Worm (Caenorhabditis elegans) whole organism, L4 larva: ENCODE measurements around the gene F32B6.4.

Source experiments
- F10B5.3 ChIP-seq: sonication (generic microtip); optimal IDR thresholded peaks from 2 replicates; lab custom pipeline; 2016; ENCODE audit warnings: mild to moderate bottlenecking, missing genetic modification characterization, missing compliant biosample characterization
- F26F4.8 ChIP-seq: fragments of 200-800 bp; sonication (Bioruptor generic); conservative IDR thresholded peaks from 2 replicates; pipeline ENCODE4 v1.3.6; 2022; ENCODE audit warnings: missing genetic modification characterization, missing compliant biosample characterization
- F49E8.2 ChIP-seq: sonication (generic microtip); optimal IDR thresholded peaks from 2 replicates; lab custom pipeline; 2016; ENCODE audit warnings: missing compliant biosample characterization, mild to moderate bottlenecking, missing genetic modification characterization, borderline replicate concordance
- T20F7.1 ChIP-seq: fragments of 200-800 bp; sonication (Bioruptor generic); optimal IDR thresholded peaks from 2 replicates; lab custom pipeline; 2018; ENCODE audit warnings: mild to moderate bottlenecking, missing genetic modification characterization, missing compliant biosample characterization
- Y5F2A.4 ChIP-seq: fragments of 200-800 bp; sonication (Bioruptor generic); optimal IDR thresholded peaks from 2 replicates; lab custom pipeline; 2018; ENCODE audit warnings: mild to moderate bottlenecking, missing genetic modification characterization, missing compliant biosample characterization
- ZK546.5 ChIP-seq, 2 experiments: sonication (generic microtip); optimal IDR thresholded peaks; 2 replicates each; lab custom pipeline; 2017; ENCODE audit warnings: missing biosample characterization in 2 of 2, missing genetic modification characterization in 2 of 2
- attf-4 ChIP-seq: sonication (generic microtip); optimal IDR thresholded peaks from 3 replicates; lab custom pipeline; 2017; ENCODE audit warnings: missing biosample characterization, missing genetic modification characterization
- daf-12 ChIP-seq: fragments of 150-350 bp; optimal IDR thresholded peaks from 2 replicates; lab custom pipeline; 2014; ENCODE audit warnings: missing biosample characterization, missing genetic modification reagents, missing genetic modification characterization
- daf-16 ChIP-seq, 3 experiments: sonication (generic microtip); optimal IDR thresholded peaks; 2 replicates each; lab custom pipeline; 2016 to 2017; ENCODE audit warnings: missing genetic modification characterization in 3 of 3, missing genetic modification reagents in 3 of 3, mild to moderate bottlenecking in 2 of 3, missing compliant biosample characterization in 2 of 3, missing biosample characterization in 1 of 3, moderate library complexity in 1 of 3
- daf-8 ChIP-seq: fragments of 200-800 bp; sonication (Bioruptor generic); IDR thresholded peaks from 2 replicates; pipeline ENCODE4 v1.3.6; 2022; ENCODE audit warnings: missing genetic modification characterization, missing compliant biosample characterization
- dmd-6 ChIP-seq: fragments of 200-800 bp; sonication (Bioruptor generic); IDR thresholded peaks from 2 replicates; pipeline ENCODE4 v1.3.6; 2022; ENCODE audit warnings: missing genetic modification reagents, missing genetic modification characterization, missing compliant biosample characterization
- duxl-1 ChIP-seq: sonication (generic microtip); optimal IDR thresholded peaks from 2 replicates; lab custom pipeline; 2016; ENCODE audit warnings: mild to moderate bottlenecking, missing genetic modification characterization, moderate library complexity, missing compliant biosample characterization; ENCODE audit not compliant: poor library complexity
- dve-1 ChIP-seq: sonication (generic microtip); optimal IDR thresholded peaks from 2 replicates; lab custom pipeline; 2017; ENCODE audit warnings: antibody characterized with exemption, mild to moderate bottlenecking, missing genetic modification characterization, missing compliant biosample characterization; ENCODE audit not compliant: insufficient read depth
- hif-1 ChIP-seq, 2 experiments: sonication (generic microtip); optimal IDR thresholded peaks; 2 replicates each; lab custom pipeline; 2016 to 2017; ENCODE audit warnings: missing compliant biosample characterization in 2 of 2, missing genetic modification characterization in 2 of 2, missing genetic modification reagents in 2 of 2, missing genotype in 2 of 2, mild to moderate bottlenecking in 1 of 2
- hlh-11 ChIP-seq: fragments of 200-800 bp; sonication (Bioruptor generic); optimal IDR thresholded peaks from 2 replicates; lab custom pipeline; 2018; ENCODE audit warnings: mild to moderate bottlenecking, missing genetic modification characterization, missing compliant biosample characterization
- hlh-30 ChIP-seq: sonication (generic microtip); optimal IDR thresholded peaks from 2 replicates; lab custom pipeline; 2017; ENCODE audit warnings: antibody characterized with exemption, mild to moderate bottlenecking, missing genetic modification characterization, missing compliant biosample characterization; ENCODE audit not compliant: insufficient read depth
- jun-1 ChIP-seq: fragments of 150-350 bp; optimal IDR thresholded peaks from 2 replicates; lab custom pipeline; 2014; ENCODE audit warnings: missing biosample characterization, missing genetic modification reagents, missing genetic modification characterization
- lin-1 ChIP-seq: fragments of 200-800 bp; sonication (Bioruptor generic); IDR thresholded peaks from 2 replicates; pipeline ENCODE4 v1.3.6; 2022; ENCODE audit warnings: missing genetic modification reagents, missing genetic modification characterization, missing compliant biosample characterization
- lin-15B ChIP-seq: fragments of 150-350 bp; sonication (generic microtip); optimal IDR thresholded peaks from 3 replicates; lab custom pipeline; 2014; ENCODE audit warnings: missing biosample characterization, missing genetic modification characterization
- lin-38 ChIP-seq: fragments of 200-800 bp; sonication (Bioruptor generic); IDR thresholded peaks from 2 replicates; pipeline ENCODE4 v1.3.6; 2022; ENCODE audit warnings: missing genetic modification reagents, missing genetic modification characterization, missing compliant biosample characterization
- lin-39 ChIP-seq: fragments of 150-350 bp; optimal IDR thresholded peaks from 2 replicates; lab custom pipeline; 2014; ENCODE audit warnings: missing biosample characterization, missing genetic modification reagents, missing genetic modification characterization
- lsy-2 ChIP-seq, 2 experiments: fragments of 150-350 bp in 1 of 2; sonication (generic microtip) in 1 of 2; optimal IDR thresholded peaks; 2 replicates each; lab custom pipeline; 2014 to 2017; ENCODE audit warnings: missing biosample characterization in 2 of 2, missing genetic modification characterization in 2 of 2
- mdl-1 ChIP-seq, 2 experiments: fragments of 150-350 bp in 1 of 2; sonication (generic microtip) in 1 of 2; optimal IDR thresholded peaks; 2 replicates each; lab custom pipeline; 2014 to 2017; ENCODE audit warnings: missing biosample characterization in 2 of 2, missing genetic modification characterization in 2 of 2
- mep-1 ChIP-seq: fragments of 150-350 bp; sonication (generic microtip); optimal IDR thresholded peaks from 3 replicates; lab custom pipeline; 2014; ENCODE audit warnings: missing biosample characterization, missing genetic modification characterization
- mes-2 ChIP-seq: sonication (generic microtip); optimal IDR thresholded peaks from 2 replicates; lab custom pipeline; 2016; ENCODE audit warnings: missing genotype, mild to moderate bottlenecking, missing genetic modification characterization, missing compliant biosample characterization; ENCODE audit not compliant: poor library complexity, severe bottlenecking
- mxl-3 ChIP-seq: fragments of 200-800 bp; sonication (Bioruptor generic); optimal IDR thresholded peaks from 2 replicates; lab custom pipeline; 2018; ENCODE audit warnings: mild to moderate bottlenecking, missing genetic modification characterization, missing compliant biosample characterization
- nhr-25 ChIP-seq: sonication (generic microtip); optimal IDR thresholded peaks from 2 replicates; lab custom pipeline; 2017; ENCODE audit warnings: missing genetic modification characterization, mild to moderate bottlenecking, missing compliant biosample characterization, antibody characterized with exemption, moderate library complexity, borderline replicate concordance; ENCODE audit not compliant: insufficient read depth
- nhr-28 ChIP-seq: fragments of 150-350 bp; optimal IDR thresholded peaks from 2 replicates; lab custom pipeline; 2014; ENCODE audit warnings: missing biosample characterization, missing genetic modification characterization
- nhr-41 ChIP-seq: fragments of 200-800 bp; sonication (Bioruptor generic); IDR thresholded peaks from 2 replicates; pipeline ENCODE4 v1.3.6; 2022; ENCODE audit warnings: missing genetic modification reagents, missing genetic modification characterization, missing compliant biosample characterization
- nhr-48 ChIP-seq: sonication (generic microtip); optimal IDR thresholded peaks from 2 replicates; lab custom pipeline; 2016; ENCODE audit warnings: mild to moderate bottlenecking, missing genetic modification characterization, missing compliant biosample characterization
- nhr-6 ChIP-seq: fragments of 150-350 bp; optimal IDR thresholded peaks from 2 replicates; lab custom pipeline; 2014; ENCODE audit warnings: missing biosample characterization, missing genetic modification characterization
- nhr-76 ChIP-seq: fragments of 150-350 bp; optimal IDR thresholded peaks from 2 replicates; lab custom pipeline; 2014; ENCODE audit warnings: missing biosample characterization, missing genetic modification characterization
- pha-4 ChIP-seq, 2 experiments: fragments of 150-350 bp in 1 of 2; fragments of 200-800 bp in 1 of 2; sonication (Bioruptor generic) in 1 of 2; IDR thresholded peaks in 1 of 2; optimal IDR thresholded peaks in 1 of 2; 2 replicates each; pipeline versions ENCODE4 v1.3.6 to Lab custom; 2014 to 2022; ENCODE audit warnings: missing genetic modification characterization in 2 of 2, missing genetic modification reagents in 2 of 2, missing biosample characterization in 1 of 2, missing compliant biosample characterization in 1 of 2
- php-3 ChIP-seq: fragments of 200-800 bp; sonication (Bioruptor generic); IDR thresholded peaks from 2 replicates; pipeline ENCODE4 v1.3.6; 2022; ENCODE audit warnings: missing genetic modification reagents, missing genetic modification characterization, missing compliant biosample characterization
- pqm-1 ChIP-seq: sonication (generic microtip); optimal IDR thresholded peaks from 2 replicates; lab custom pipeline; 2017; ENCODE audit warnings: missing biosample characterization, missing genetic modification characterization
- rbr-2 ChIP-seq: sonication (generic microtip); optimal IDR thresholded peaks from 2 replicates; lab custom pipeline; 2016; ENCODE audit warnings: missing genotype, missing genetic modification characterization, missing compliant biosample characterization
- skn-1 ChIP-seq: fragments of 150-350 bp; optimal IDR thresholded peaks from 2 replicates; lab custom pipeline; 2014; ENCODE audit warnings: missing biosample characterization, missing genetic modification characterization
- tag-97 ChIP-seq: fragments of 200-800 bp; sonication (Bioruptor generic); IDR thresholded peaks from 2 replicates; pipeline ENCODE4 v1.3.6; 2022; ENCODE audit warnings: missing genetic modification characterization, missing compliant biosample characterization
- tra-1 ChIP-seq: fragments of 200-800 bp; sonication (Bioruptor generic); IDR thresholded peaks from 2 replicates; pipeline ENCODE4 v1.3.6; 2022; ENCODE audit warnings: missing genetic modification reagents, missing genetic modification characterization, missing compliant biosample characterization
- unc-62 ChIP-seq, 3 experiments: fragments of 150-350 bp in 1 of 3; sonication (generic microtip); optimal IDR thresholded peaks in 2 of 3; peaks in 1 of 3; 1 replicate in 1 of 3; 2 replicates in 2 of 3; lab custom pipeline; 2014 to 2017; ENCODE audit warnings: missing biosample characterization in 3 of 3, missing genetic modification characterization in 3 of 3, missing genetic modification reagents in 3 of 3, missing genotype in 1 of 3
- zfp-2 ChIP-seq: sonication (generic microtip); optimal IDR thresholded peaks from 2 replicates; lab custom pipeline; 2016; ENCODE audit warnings: mild to moderate bottlenecking, missing genetic modification characterization, missing compliant biosample characterization
- zip-11 ChIP-seq: fragments of 200-800 bp; sonication (Bioruptor generic); IDR thresholded peaks from 2 replicates; pipeline ENCODE4 v1.3.6; 2022; ENCODE audit warnings: missing genetic modification characterization, missing compliant biosample characterization

The F32B6.4 gene

DNA sequence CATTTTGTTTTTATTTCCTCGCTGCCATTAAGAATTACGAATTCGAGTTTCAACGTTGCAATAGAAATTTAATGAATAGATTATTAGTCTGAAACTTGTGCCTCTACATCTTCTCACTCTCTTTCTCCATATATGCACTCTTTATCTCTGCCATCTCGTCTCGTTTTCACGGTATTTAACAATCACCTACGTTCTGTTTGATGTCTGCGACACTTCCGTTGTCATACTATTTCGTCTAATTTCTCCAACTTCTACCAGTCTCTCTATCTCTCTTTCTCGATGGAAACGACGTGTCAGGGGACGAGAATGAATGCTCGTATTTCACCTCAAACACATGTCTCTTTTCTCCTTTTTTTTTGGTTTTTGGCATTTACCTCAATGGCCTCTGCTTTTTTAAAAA, 18.0 kb downstream of the F32B6.4 start (continued):
- TF ChIP-seq zfp-2 (tag; lab: Kevin White, UChicago) = no peak
- no peak for TF ChIP-seq F10B5.3
- TF ChIP-seq F26F4.8 (GFP tag; lab: Robert Waterston, UW) = no peak
- TF ChIP-seq hif-1 (tag; optimal IDR thresholded peaks at IDR 0.05; lab: Kevin White, UChicago) = peak in 1 of 2 experiments; percentile 8
- TF ChIP-seq dmd-6 (GFP tag; lab: Robert Waterston, UW) = peak; percentile 61
- TF ChIP-seq nhr-41 (GFP tag; lab: Robert Waterston, UW) = no peak
- peak; percentile 20 for TF ChIP-seq rbr-2 (tag; lab: Kevin White, UChicago)
- no peak for TF ChIP-seq Y5F2A.4 (GFP tag; lab: Kevin White, UChicago)
- peak; percentile 9 for TF ChIP-seq pqm-1 (tag; lab: Kevin White, UChicago)
- peak; percentile 26 to 55 for TF ChIP-seq mdl-1 (tag; optimal IDR thresholded peaks at IDR 0.05; lab: Kevin White, UChicago)
- TF ChIP-seq mep-1 = peak; percentile 66
- TF ChIP-seq daf-12 (tag; lab: Kevin White, UChicago) = no peak
- TF ChIP-seq daf-8 (GFP tag; lab: Robert Waterston, UW) = no peak
- peak; percentile 60 for TF ChIP-seq nhr-48 (tag; lab: Kevin White, UChicago)

DNA sequence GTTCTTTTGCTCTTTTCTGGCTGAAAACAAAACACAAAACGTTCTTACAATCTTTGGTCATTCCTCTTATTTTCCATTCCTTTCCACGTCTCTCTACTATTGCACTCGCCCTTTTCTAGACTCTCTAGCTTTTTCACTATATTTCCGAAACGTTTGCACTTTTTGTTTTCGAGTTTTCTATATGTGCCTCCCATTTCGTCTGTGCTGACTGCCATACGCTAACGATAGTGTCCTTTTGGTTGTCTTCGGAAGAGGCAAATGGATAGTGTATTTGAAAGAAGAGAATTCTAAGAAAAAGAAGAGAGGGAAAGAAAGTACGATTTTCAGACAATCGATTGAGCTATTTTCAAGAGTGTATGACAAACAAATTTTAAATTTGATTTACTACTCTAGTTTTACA, 19.1 kb downstream of the F32B6.4 start:
- TF ChIP-seq pqm-1 (tag; lab: Kevin White, UChicago) (peak; percentile 69), lin-15B (tag; lab: Kevin White, UChicago) (no peak), lsy-2 (tag; optimal IDR thresholded peaks at IDR 0.05; lab: Kevin White, UChicago) (peak in 1 of 2 experiments; percentile 19), hlh-30 (peak; percentile 43), dmd-6 (GFP tag; lab: Robert Waterston, UW) (peak; percentile 46; the same call in 1 of the 2 replicates), dve-1 (tag; lab: Kevin White, UChicago) (peak; percentile 64), daf-16 (GFP tag; optimal IDR thresholded peaks at IDR 0.05; lab: Kevin White, UChicago) (no peak), daf-16 (tag; optimal IDR thresholded peaks at IDR 0.05; lab: Kevin White, UChicago) (peak; percentile 85), ZK546.5 (tag; optimal IDR thresholded peaks at IDR 0.05; lab: Kevin White, UChicago) (no peak), unc-62 (GFP tag; optimal IDR thresholded peaks at IDR 0.05 in 1 of 2; lab: Kevin White, UChicago) (peak in 1 of 2 experiments; percentile 51), unc-62 (tag; optimal IDR thresholded peaks at IDR 0.05; lab: Kevin White, UChicago) (no peak), T20F7.1 (no peak), hlh-11 (tag; lab: Kevin White, UChicago) (peak; percentile 47), nhr-28 (tag; lab: Kevin White, UChicago) (peak; percentile 73), mdl-1 (tag; optimal IDR thresholded peaks at IDR 0.05; lab: Kevin White, UChicago) (peak in 1 of 2 experiments; percentile 44), php-3 (GFP tag; lab: Robert Waterston, UW) (no peak), mes-2 (tag; lab: Kevin White, UChicago) (peak; percentile 9), mep-1 (peak; percentile 30), Y5F2A.4 (GFP tag; lab: Kevin White, UChicago) (no peak), mxl-3 (GFP tag; lab: Kevin White, UChicago) (no peak)

DNA sequence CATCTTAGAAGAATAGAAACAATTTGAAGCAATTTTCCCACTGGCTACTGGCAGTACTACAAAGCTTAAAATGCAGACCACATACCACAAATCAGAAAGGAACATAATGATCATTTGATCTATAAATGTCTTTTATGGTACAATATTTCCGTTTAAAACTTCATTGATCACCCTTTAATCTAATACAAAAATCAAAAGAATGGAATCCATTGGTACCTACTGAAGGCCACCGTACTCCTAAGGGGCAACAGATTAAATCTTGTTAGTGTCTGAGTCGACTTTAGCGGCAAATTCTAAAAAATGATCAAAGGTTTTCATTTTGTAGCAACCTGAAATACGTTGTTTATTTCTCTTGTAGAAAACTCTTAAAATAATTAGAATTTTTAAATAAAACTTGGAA, 19.6 kb downstream of the F32B6.4 start:
- TF ChIP-seq zfp-2 (tag; lab: Kevin White, UChicago) (no peak), lin-39 (tag; lab: Kevin White, UChicago) (no peak), F26F4.8 (GFP tag; lab: Robert Waterston, UW) (no peak), skn-1 (tag; lab: Kevin White, UChicago) (no peak), nhr-76 (no peak)
- TF ChIP-seq, all 104 proteins: peak for 0

DNA sequence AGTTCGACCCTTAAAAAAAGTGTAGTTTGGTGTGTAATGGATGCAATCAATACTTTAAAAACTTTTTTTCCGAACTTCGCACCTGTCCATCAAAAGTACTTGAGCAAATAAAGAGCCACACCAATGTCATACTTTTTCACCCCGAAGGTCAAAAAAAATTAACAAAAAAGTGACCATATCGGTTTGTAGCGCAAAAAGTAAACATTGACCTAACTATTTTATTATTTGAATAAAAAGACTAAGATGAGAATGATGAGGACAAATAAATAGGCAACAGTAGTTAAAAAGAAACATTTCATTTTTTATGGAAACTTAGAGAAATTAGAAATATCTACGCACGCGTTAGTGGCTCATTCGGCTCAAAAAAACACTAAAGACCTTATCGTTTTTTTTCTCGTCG, 22.5 kb downstream of the F32B6.4 start:
- TF ChIP-seq duxl-1 (tag; lab: Kevin White, UChicago) = no peak
- TF ChIP-seq tra-1 = no peak
- TF ChIP-seq lsy-2 (tag; optimal IDR thresholded peaks at IDR 0.05; lab: Kevin White, UChicago) = no peak
- TF ChIP-seq F49E8.2 (tag; lab: Kevin White, UChicago) = no peak
- TF ChIP-seq lin-1 (GFP tag; lab: Robert Waterston, UW) = no peak
- TF ChIP-seq nhr-6 (tag; lab: Kevin White, UChicago) = no peak
- TF ChIP-seq F10B5.3 = no peak
- TF ChIP-seq jun-1 (tag; lab: Kevin White, UChicago) = no peak
- TF ChIP-seq attf-4 (tag; lab: Kevin White, UChicago) = no peak
- no peak for TF ChIP-seq hlh-30
- TF ChIP-seq mxl-3 (GFP tag; lab: Kevin White, UChicago) = no peak
- TF ChIP-seq tag-97 = no peak
- TF ChIP-seq pha-4 (GFP tag; IDR thresholded peaks at IDR 0.05; lab: Robert Waterston, UW) = no peak
- no peak for TF ChIP-seq pha-4 (tag; optimal IDR thresholded peaks at IDR 0.05; lab: Kevin White, UChicago)
- no peak for TF ChIP-seq rbr-2 (tag; lab: Kevin White, UChicago)
- no peak for TF ChIP-seq lin-38 (GFP tag; lab: Robert Waterston, UW)
- no peak for TF ChIP-seq nhr-25 (tag; lab: Kevin White, UChicago)
- no peak for TF ChIP-seq zip-11 (GFP tag; lab: Robert Waterston, UW)
